Worm (Caenorhabditis elegans) whole organism, young adult: ENCODE measurements around the gene hat-1.

Experiments used
- C06A6.2 ChIP-seq: fragments of 200-800 bp; sonication (Bioruptor generic); conservative IDR thresholded peaks from 2 replicates; pipeline ENCODE4 v1.3.6; 2022; ENCODE audit warnings: missing genetic modification characterization, missing compliant biosample characterization
- D2030.7 ChIP-seq: fragments of 200-800 bp; sonication (Bioruptor generic); IDR thresholded peaks from 2 replicates; pipeline ENCODE4 v1.3.6; 2022; ENCODE audit warnings: missing genetic modification reagents, missing genetic modification characterization, missing compliant biosample characterization
- F33H1.4 ChIP-seq: fragments of 200-800 bp; sonication (Bioruptor generic); IDR thresholded peaks from 2 replicates; pipeline ENCODE4 v1.3.6; 2022; ENCODE audit warnings: missing genetic modification reagents, missing genetic modification characterization, missing compliant biosample characterization
- F49E8.2 ChIP-seq: sonication (generic microtip); optimal IDR thresholded peaks from 3 replicates; lab custom pipeline; 2017; ENCODE audit warnings: missing genetic modification characterization, mild to moderate bottlenecking, missing compliant biosample characterization, antibody characterized with exemption, moderate library complexity; ENCODE audit not compliant: insufficient read depth
- F52B5.7 ChIP-seq: sonication (generic microtip); optimal IDR thresholded peaks from 2 replicates; lab custom pipeline; 2016; ENCODE audit warnings: mild to moderate bottlenecking, missing genetic modification characterization, missing compliant biosample characterization
- F57A8.1 ChIP-seq: fragments of 200-800 bp; sonication (Bioruptor generic); optimal IDR thresholded peaks from 2 replicates; lab custom pipeline; 2018; ENCODE audit warnings: mild to moderate bottlenecking, missing genetic modification characterization, moderate library complexity, missing compliant biosample characterization
- Y56A3A.18 ChIP-seq: fragments of 200-800 bp; sonication (Bioruptor generic); IDR thresholded peaks from 2 replicates; pipeline ENCODE4 v1.3.6; 2022; ENCODE audit warnings: missing genetic modification reagents, missing genetic modification characterization, missing compliant biosample characterization
- Y79H2A.3 ChIP-seq: fragments of 200-800 bp; sonication (Bioruptor generic); conservative IDR thresholded peaks from 2 replicates; pipeline ENCODE4 v1.3.6; 2022; ENCODE audit warnings: missing genetic modification reagents, missing genetic modification characterization, missing compliant biosample characterization
- attf-3 ChIP-seq: fragments of 200-800 bp; sonication (Bioruptor generic); conservative IDR thresholded peaks from 2 replicates; pipeline ENCODE4 v1.3.6; 2022; ENCODE audit warnings: missing genetic modification reagents, missing genetic modification characterization, missing compliant biosample characterization
- attf-5 ChIP-seq: fragments of 200-800 bp; sonication (Bioruptor generic); optimal IDR thresholded peaks from 2 replicates; lab custom pipeline; 2018; ENCODE audit warnings: mild to moderate bottlenecking, missing genetic modification characterization, missing compliant biosample characterization
- cebp-1 ChIP-seq, 2 experiments: fragments of 200-800 bp in 1 of 2; sonication (Bioruptor generic) in 1 of 2; sonication (generic microtip) in 1 of 2; IDR thresholded peaks in 1 of 2; optimal IDR thresholded peaks in 1 of 2; 2 replicates each; pipeline versions ENCODE4 v1.3.6 to Lab custom; 2017 to 2022; ENCODE audit warnings: missing compliant biosample characterization in 2 of 2, missing genetic modification characterization in 2 of 2, mild to moderate bottlenecking in 1 of 2, missing genetic modification reagents in 1 of 2, moderate library complexity in 1 of 2
- ceh-27 ChIP-seq: fragments of 200-800 bp; sonication (Bioruptor generic); optimal IDR thresholded peaks from 2 replicates; lab custom pipeline; 2018; ENCODE audit warnings: mild to moderate bottlenecking, missing genetic modification characterization, moderate library complexity, missing compliant biosample characterization
- dox-1 ChIP-seq: fragments of 200-800 bp; sonication (Bioruptor generic); IDR thresholded peaks from 2 replicates; pipeline ENCODE4 v1.3.6; 2022; ENCODE audit warnings: missing genetic modification reagents, missing genetic modification characterization, missing compliant biosample characterization
- dpl-1 ChIP-seq: fragments of 150-350 bp; optimal IDR thresholded peaks from 2 replicates; lab custom pipeline; 2014; ENCODE audit warnings: missing biosample characterization, missing genetic modification reagents, missing genetic modification characterization
- efl-1 ChIP-seq: fragments of 150-350 bp; optimal IDR thresholded peaks from 2 replicates; lab custom pipeline; 2014; ENCODE audit warnings: missing biosample characterization, missing genetic modification reagents, missing genetic modification characterization
- ekl-4 ChIP-seq: fragments of 200-800 bp; sonication (Bioruptor generic); IDR thresholded peaks from 2 replicates; pipeline ENCODE4 v1.3.6; 2022; ENCODE audit warnings: missing genetic modification reagents, missing genetic modification characterization, missing compliant biosample characterization
- hlh-26 ChIP-seq: fragments of 200-800 bp; sonication (Bioruptor generic); conservative IDR thresholded peaks from 2 replicates; pipeline ENCODE4 v1.3.6; 2022; ENCODE audit warnings: missing genetic modification reagents, missing genetic modification characterization, missing compliant biosample characterization
- hmg-1.2 ChIP-seq: fragments of 200-800 bp; sonication (Bioruptor generic); IDR thresholded peaks from 2 replicates; pipeline ENCODE4 v1.3.6; 2022; ENCODE audit warnings: missing genetic modification reagents, missing genetic modification characterization, missing compliant biosample characterization
- let-607 ChIP-seq, 2 experiments: fragments of 200-800 bp in 1 of 2; sonication (Bioruptor generic) in 1 of 2; sonication (generic microtip) in 1 of 2; optimal IDR thresholded peaks; 2 replicates each; lab custom pipeline; 2016 to 2018; ENCODE audit warnings: mild to moderate bottlenecking in 2 of 2, missing compliant biosample characterization in 2 of 2, missing genetic modification characterization in 2 of 2, moderate library complexity in 2 of 2, missing genotype in 1 of 2
- lin-35 ChIP-seq, 3 experiments: fragments of 150-350 bp in 2 of 3; sonication (generic microtip) in 1 of 3; optimal IDR thresholded peaks; 2 replicates each; lab custom pipeline; 2014 to 2018; ENCODE audit warnings: missing biosample characterization in 3 of 3, missing genetic modification characterization in 3 of 3, missing genetic modification reagents in 3 of 3
- lin-40 ChIP-seq: sonication (generic microtip); optimal IDR thresholded peaks from 2 replicates; lab custom pipeline; 2016; ENCODE audit warnings: missing genetic modification characterization, mild to moderate bottlenecking, missing compliant biosample characterization, missing genotype, missing genetic modification reagents
- lin-54 ChIP-seq: fragments of 200-800 bp; sonication (Bioruptor generic); optimal IDR thresholded peaks from 2 replicates; lab custom pipeline; 2018; ENCODE audit warnings: mild to moderate bottlenecking, missing genetic modification characterization, missing compliant biosample characterization
- lsl-1 ChIP-seq: fragments of 200-800 bp; sonication (Bioruptor generic); optimal IDR thresholded peaks from 2 replicates; lab custom pipeline; 2018; ENCODE audit warnings: mild to moderate bottlenecking, missing genetic modification characterization, moderate library complexity, missing compliant biosample characterization
- madf-6 ChIP-seq: fragments of 200-800 bp; sonication (Bioruptor generic); IDR thresholded peaks from 2 replicates; pipeline ENCODE4 v1.3.6; 2022; ENCODE audit warnings: missing genetic modification reagents, missing genetic modification characterization, missing compliant biosample characterization
- mcd-1 ChIP-seq: fragments of 200-800 bp; sonication (Bioruptor generic); IDR thresholded peaks from 2 replicates; pipeline ENCODE4 v1.3.6; 2022; ENCODE audit warnings: missing genetic modification reagents, missing genetic modification characterization, missing compliant biosample characterization
- mes-4 ChIP-seq: sonication (generic microtip); optimal IDR thresholded peaks from 2 replicates; lab custom pipeline; 2016; ENCODE audit warnings: missing genotype, missing genetic modification characterization, missing compliant biosample characterization
- repo-1 ChIP-seq: sonication (generic microtip); optimal IDR thresholded peaks from 2 replicates; lab custom pipeline; 2017; ENCODE audit warnings: mild to moderate bottlenecking, missing genetic modification characterization, missing compliant biosample characterization
- sea-2 ChIP-seq: fragments of 200-800 bp; sonication (Bioruptor generic); IDR thresholded peaks from 2 replicates; pipeline ENCODE4 v1.3.6; 2022; ENCODE audit warnings: missing genetic modification characterization, missing compliant biosample characterization
- snpc-1.3 ChIP-seq: sonication (generic microtip); optimal IDR thresholded peaks from 2 replicates; lab custom pipeline; 2017; ENCODE audit warnings: missing genetic modification characterization, mild to moderate bottlenecking, missing compliant biosample characterization, antibody characterized with exemption, moderate library complexity, missing genotype, missing genetic modification reagents; ENCODE audit not compliant: insufficient read depth
- snpc-4 ChIP-seq, 5 experiments: fragments of 150-350 bp in 1 of 5; sonication (generic microtip) in 4 of 5; optimal IDR thresholded peaks; 2 replicates each; lab custom pipeline; 2014 to 2018; ENCODE audit warnings: missing genetic modification characterization in 5 of 5, missing biosample characterization in 3 of 5, antibody characterized with exemption in 2 of 5, mild to moderate bottlenecking in 2 of 5, missing compliant biosample characterization in 2 of 5, missing genotype in 2 of 5, moderate library complexity in 2 of 5, missing genetic modification reagents in 1 of 5
- sptf-2 ChIP-seq: fragments of 200-800 bp; sonication (Bioruptor generic); optimal IDR thresholded peaks from 2 replicates; lab custom pipeline; 2018; ENCODE audit warnings: mild to moderate bottlenecking, missing genetic modification characterization, missing compliant biosample characterization
- tlf-1 ChIP-seq: fragments of 200-800 bp; sonication (Bioruptor generic); optimal IDR thresholded peaks from 2 replicates; lab custom pipeline; 2018; ENCODE audit warnings: mild to moderate bottlenecking, missing genetic modification characterization, missing compliant biosample characterization
- unc-130 ChIP-seq: sonication (generic microtip); optimal IDR thresholded peaks from 2 replicates; lab custom pipeline; 2016; ENCODE audit warnings: missing genetic modification reagents, missing genetic modification characterization, missing compliant biosample characterization
- ztf-18 ChIP-seq: sonication (generic microtip); optimal IDR thresholded peaks from 2 replicates; lab custom pipeline; 2016; ENCODE audit warnings: missing genotype, mild to moderate bottlenecking, missing genetic modification characterization, missing compliant biosample characterization
- ztf-25 ChIP-seq: fragments of 200-800 bp; sonication (Bioruptor generic); IDR thresholded peaks from 2 replicates; pipeline ENCODE4 v1.3.6; 2022; ENCODE audit warnings: missing genetic modification reagents, missing genetic modification characterization, missing compliant biosample characterization
- ztf-26 ChIP-seq: sonication (generic microtip); optimal IDR thresholded peaks from 2 replicates; lab custom pipeline; 2017; ENCODE audit warnings: missing genetic modification characterization, missing compliant biosample characterization

hat-1 gene

DNA sequence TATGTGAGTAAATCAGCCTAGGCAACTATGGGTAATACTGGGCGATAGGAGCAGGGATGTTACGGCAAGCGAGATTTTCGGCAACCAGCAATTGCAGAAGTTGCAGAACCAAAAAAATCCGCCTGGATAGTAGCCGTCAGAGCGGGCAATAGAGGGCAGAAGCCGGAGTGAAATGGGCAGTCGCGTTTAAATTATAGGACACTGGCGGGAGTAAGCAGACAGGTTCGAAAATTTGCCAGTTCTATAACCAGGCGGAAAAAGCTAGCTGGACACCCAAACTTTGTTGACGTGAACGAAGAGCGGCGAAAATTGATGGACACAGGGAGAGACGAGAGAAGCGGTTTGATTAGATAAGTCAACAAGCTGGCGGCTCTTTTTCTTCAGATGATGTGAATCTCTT is 47.1 kb downstream of the hat-1 start:
- TF ChIP-seq attf-3 (GFP tag; lab: Robert Waterston, UW): no peak
- TF ChIP-seq F33H1.4 (GFP tag; lab: Robert Waterston, UW): no peak
- TF ChIP-seq unc-130 (GFP tag; lab: Kevin White, UChicago): no peak
- no peak for TF ChIP-seq Y79H2A.3
- TF ChIP-seq ztf-26 (tag; lab: Kevin White, UChicago): no peak
- TF ChIP-seq, all 124 proteins: peak for 0

DNA sequence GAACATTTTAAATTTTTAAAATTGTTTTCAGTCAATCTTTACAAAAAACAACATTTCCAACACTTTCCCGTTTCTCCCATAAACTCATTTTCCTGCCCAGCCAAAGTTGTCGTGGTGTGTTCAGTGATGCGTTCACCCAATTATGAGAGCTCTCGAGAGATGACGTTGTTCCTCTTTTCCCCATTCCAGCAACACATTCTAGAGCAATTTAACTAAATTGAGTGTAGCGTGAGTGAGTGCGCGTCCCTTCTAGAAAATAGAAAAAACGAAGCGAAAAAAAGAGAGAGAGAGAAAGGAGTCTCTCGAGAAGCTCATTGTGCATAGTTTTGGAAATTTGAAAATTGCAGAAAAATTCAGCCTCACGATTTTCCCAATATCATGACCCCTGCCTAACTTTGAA is 48.3 kb downstream of the hat-1 start:
- TF ChIP-seq ceh-27 (GFP tag; lab: Kevin White, UChicago) (peak; percentile 35), hlh-26 (no peak)

DNA sequence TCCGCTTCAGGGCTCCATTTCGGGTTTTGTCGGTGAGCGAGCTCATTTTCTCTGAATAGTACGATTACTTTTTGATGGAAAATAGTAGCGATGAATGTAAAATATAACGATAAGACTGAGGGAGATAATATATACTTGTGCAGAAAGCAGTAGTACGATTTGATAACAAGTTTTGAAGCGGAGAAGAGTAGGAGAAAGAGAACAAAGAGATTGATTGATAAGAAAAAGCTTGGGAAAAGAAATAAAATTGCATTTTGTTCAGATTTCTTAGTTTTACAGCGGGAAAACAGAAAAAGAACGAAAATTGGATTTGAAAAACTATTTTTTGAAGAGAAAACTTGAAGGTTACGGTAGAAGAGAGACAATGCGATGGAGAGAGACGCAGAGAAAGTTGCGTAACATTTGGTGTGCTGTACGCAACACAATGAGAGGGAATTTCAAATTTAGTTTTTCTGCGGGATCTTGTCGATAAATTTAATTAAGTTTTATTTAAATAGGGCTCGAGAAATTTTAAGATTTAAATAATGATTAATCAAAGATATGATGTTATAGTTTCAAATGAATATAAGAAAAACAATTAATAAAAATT is 49.4 kb downstream of the hat-1 start, which contains the start of gene umps-1:
TSS of gene umps-1 (minus strand) at position 51 of the 589 bp plus-strand sequence.
- TF ChIP-seq lin-54 (GFP tag; lab: Kevin White, UChicago) (peak; percentile 95), cebp-1 (GFP tag; IDR thresholded peaks at IDR 0.05; lab: Robert Waterston, UW) (no peak), cebp-1 (tag; optimal IDR thresholded peaks at IDR 0.05; lab: Kevin White, UChicago) (peak; percentile 76), repo-1 (tag; lab: Kevin White, UChicago) (no peak), F52B5.7 (tag; lab: Kevin White, UChicago) (no peak), let-607 (tag; optimal IDR thresholded peaks at IDR 0.05; lab: Kevin White, UChicago) (peak in 1 of 2 experiments; percentile 18), F57A8.1 (no peak), mes-4 (tag; lab: Kevin White, UChicago) (no peak), lin-35 (GFP tag; optimal IDR thresholded peaks at IDR 0.05; lab: Kevin White, UChicago) (peak in 2 of 3 experiments; percentile 10 to 93), sea-2 (GFP tag; lab: Robert Waterston, UW) (no peak), lsl-1 (GFP tag; lab: Kevin White, UChicago) (peak; percentile 77), ztf-25 (GFP tag; lab: Robert Waterston, UW) (no peak), Y56A3A.18 (GFP tag; lab: Robert Waterston, UW) (no peak), tlf-1 (GFP tag; lab: Kevin White, UChicago) (peak; percentile 23), F33H1.4 (GFP tag; lab: Robert Waterston, UW) (peak; percentile 46; the same call in 1 of the 2 replicates), madf-6 (peak; percentile 65), D2030.7 (0 out of 2 replicates have a peak, but pooled peaks have one; percentile 28), ztf-18 (no peak), dpl-1 (GFP tag; lab: Kevin White, UChicago) (peak; percentile 70), lin-40 (tag; lab: Kevin White, UChicago) (peak; percentile 38), hmg-1.2 (peak; percentile 99), dox-1 (GFP tag; lab: Robert Waterston, UW) (no peak), efl-1 (peak; percentile 83), attf-3 (GFP tag; lab: Robert Waterston, UW) (no peak), attf-5 (GFP tag; lab: Kevin White, UChicago) (peak; percentile 24), sptf-2 (GFP tag; lab: Kevin White, UChicago) (no peak), snpc-4 (GFP tag; optimal IDR thresholded peaks at IDR 0.05; lab: Kevin White, UChicago) (no peak), snpc-4 (tag; optimal IDR thresholded peaks at IDR 0.05; lab: Kevin White, UChicago) (peak in 1 of 4 experiments; percentile 28), mcd-1 (GFP tag; lab: Robert Waterston, UW) (peak; percentile 70), snpc-1.3 (tag; lab: Kevin White, UChicago) (peak; percentile 35), C06A6.2 (GFP tag; lab: Robert Waterston, UW) (no peak), ztf-26 (tag; lab: Kevin White, UChicago) (no peak), ekl-4 (GFP tag; lab: Robert Waterston, UW) (0 out of 2 replicates have a peak, but pooled peaks have one; percentile 29), ceh-27 (GFP tag; lab: Kevin White, UChicago) (peak; percentile 38), F49E8.2 (tag; lab: Kevin White, UChicago) (peak; percentile 47)
